Worm (Caenorhabditis elegans) whole organism, young adult: Measurements from ENCODE around the gene agr-1.
A peak's percentile ranks its signal among the peaks of the same experiment; 100 is the strongest.

ENCODE experiments used
- C06A6.2 ChIP-seq: fragments of 200-800 bp; sonication (Bioruptor generic); conservative IDR thresholded peaks from 2 replicates; pipeline ENCODE4 v1.3.6; 2022; ENCODE audit warnings: missing genetic modification characterization, missing compliant biosample characterization
- F49E8.2 ChIP-seq: sonication (generic microtip); optimal IDR thresholded peaks from 3 replicates; lab custom pipeline; 2017; ENCODE audit warnings: missing genetic modification characterization, mild to moderate bottlenecking, missing compliant biosample characterization, antibody characterized with exemption, moderate library complexity; ENCODE audit not compliant: insufficient read depth
- F57C9.4 ChIP-seq: sonication (generic microtip); optimal IDR thresholded peaks from 2 replicates; lab custom pipeline; 2017; ENCODE audit warnings: mild to moderate bottlenecking, missing genetic modification characterization, missing compliant biosample characterization
- ceh-91 ChIP-seq: fragments of 200-800 bp; sonication (Bioruptor generic); IDR thresholded peaks from 2 replicates; pipeline ENCODE4 v1.3.6; 2022; ENCODE audit warnings: missing genetic modification reagents, missing genetic modification characterization, missing compliant biosample characterization
- egrh-3 ChIP-seq: fragments of 200-800 bp; sonication (Bioruptor generic); IDR thresholded peaks from 2 replicates; pipeline ENCODE4 v1.3.6; 2022; ENCODE audit warnings: missing genetic modification reagents, missing genetic modification characterization, missing compliant biosample characterization
- hrde-1 ChIP-seq: sonication (generic microtip); optimal IDR thresholded peaks from 2 replicates; lab custom pipeline; 2016; ENCODE audit warnings: missing genetic modification characterization, mild to moderate bottlenecking, missing compliant biosample characterization, moderate library complexity, missing genotype, missing genetic modification reagents, borderline replicate concordance
- madf-6 ChIP-seq: fragments of 200-800 bp; sonication (Bioruptor generic); IDR thresholded peaks from 2 replicates; pipeline ENCODE4 v1.3.6; 2022; ENCODE audit warnings: missing genetic modification reagents, missing genetic modification characterization, missing compliant biosample characterization
- nhr-90 ChIP-seq: sonication (generic microtip); optimal IDR thresholded peaks from 2 replicates; lab custom pipeline; 2016; ENCODE audit warnings: missing genotype, mild to moderate bottlenecking, missing genetic modification characterization, missing compliant biosample characterization
- snpc-3.4 ChIP-seq: sonication (generic microtip); optimal IDR thresholded peaks from 2 replicates; lab custom pipeline; 2017; ENCODE audit warnings: missing genetic modification characterization, mild to moderate bottlenecking, missing compliant biosample characterization, antibody characterized with exemption, moderate library complexity, missing genotype, missing genetic modification reagents
- somi-1 ChIP-seq: fragments of 200-800 bp; sonication (Bioruptor generic); optimal IDR thresholded peaks from 2 replicates; lab custom pipeline; 2018; ENCODE audit warnings: mild to moderate bottlenecking, missing genetic modification characterization, missing compliant biosample characterization
- unc-62 ChIP-seq: fragments of 150-350 bp; optimal IDR thresholded peaks from 2 replicates; lab custom pipeline; 2014; ENCODE audit warnings: missing biosample characterization, missing genetic modification reagents, missing genetic modification characterization
- ztf-25 ChIP-seq: fragments of 200-800 bp; sonication (Bioruptor generic); IDR thresholded peaks from 2 replicates; pipeline ENCODE4 v1.3.6; 2022; ENCODE audit warnings: missing genetic modification reagents, missing genetic modification characterization, missing compliant biosample characterization

ce11 chrII:6781983-6782382 is 7.0 kb upstream of the agr-1 start:
- TF ChIP-seq F49E8.2 (tag; lab: Kevin White, UChicago) (no peak), madf-6 (GFP tag; lab: Robert Waterston, UW) (peak; percentile 91), F57C9.4 (tag; lab: Kevin White, UChicago) (no peak), ceh-91 (0 out of 2 replicates have a peak, but pooled peaks have one; percentile 35), hrde-1 (no peak), egrh-3 (GFP tag; lab: Robert Waterston, UW) (no peak), somi-1 (GFP tag; lab: Kevin White, UChicago) (no peak), snpc-3.4 (tag; lab: Kevin White, UChicago) (no peak), unc-62 (no peak), C06A6.2 (no peak), ztf-25 (GFP tag; lab: Robert Waterston, UW) (no peak), nhr-90 (no peak)
